Worm (Caenorhabditis elegans) whole organism, late embryonic: ENCODE data around the gene F49E8.8.

Source experiments
- ama-1 ChIP-seq: fragments of 150-350 bp; optimal IDR thresholded peaks from 2 replicates; lab custom pipeline; 2014
- ceh-22 ChIP-seq: sonication (generic microtip); optimal IDR thresholded peaks from 2 replicates; lab custom pipeline; 2017; ENCODE audit warnings: missing biosample characterization, missing genetic modification characterization
- ceh-45 ChIP-seq: fragments of 200-800 bp; sonication (Bioruptor generic); IDR thresholded peaks from 2 replicates; pipeline ENCODE4 v1.3.6; 2022; ENCODE audit warnings: missing genetic modification reagents, missing genetic modification characterization, missing compliant biosample characterization
- ceh-48 ChIP-seq: sonication (generic microtip); optimal IDR thresholded peaks from 2 replicates; lab custom pipeline; 2016; ENCODE audit warnings: missing genetic modification characterization, inconsistent platforms, missing compliant biosample characterization
- ceh-6 ChIP-seq: fragments of 200-800 bp; sonication (Bioruptor generic); optimal IDR thresholded peaks from 2 replicates; lab custom pipeline; 2018; ENCODE audit warnings: mild to moderate bottlenecking, missing genetic modification characterization, missing compliant biosample characterization
- fkh-10 ChIP-seq: fragments of 150-350 bp; optimal IDR thresholded peaks from 2 replicates; lab custom pipeline; 2014; ENCODE audit warnings: missing biosample characterization, missing genetic modification reagents, missing genetic modification characterization
- pha-2 ChIP-seq: sonication (generic microtip); optimal IDR thresholded peaks from 2 replicates; lab custom pipeline; 2017; ENCODE audit warnings: mild to moderate bottlenecking, missing genetic modification characterization, missing compliant biosample characterization
- sox-4 ChIP-seq: sonication (generic microtip); optimal IDR thresholded peaks from 2 replicates; lab custom pipeline; 2017; ENCODE audit warnings: mild to moderate bottlenecking, missing genetic modification characterization, inconsistent platforms, missing compliant biosample characterization
- tbx-7 ChIP-seq: sonication (generic microtip); optimal IDR thresholded peaks from 2 replicates; lab custom pipeline; 2016; ENCODE audit warnings: missing genotype, missing genetic modification characterization, missing compliant biosample characterization
- unc-42 ChIP-seq: sonication (generic microtip); optimal IDR thresholded peaks from 2 replicates; lab custom pipeline; 2016; ENCODE audit warnings: missing genotype, missing genetic modification characterization, missing compliant biosample characterization

- TF ChIP-seq unc-42 (tag; lab: Kevin White, UChicago): no peak
- TF ChIP-seq ceh-6 (GFP tag; lab: Kevin White, UChicago): no peak
- no peak for TF ChIP-seq ama-1 (lab: Kevin White, UChicago)
- no peak for TF ChIP-seq ceh-48 (tag; lab: Kevin White, UChicago)
- TF ChIP-seq tbx-7 (tag; lab: Kevin White, UChicago): no peak
- TF ChIP-seq sox-4 (tag; lab: Kevin White, UChicago): no peak
- no peak for TF ChIP-seq fkh-10 (GFP tag; lab: Kevin White, UChicago)
- no peak for TF ChIP-seq pha-2 (tag; lab: Kevin White, UChicago)
- no peak for TF ChIP-seq ceh-22 (tag; lab: Kevin White, UChicago)
- no peak for TF ChIP-seq ceh-45
These were observed 6.6 kb upstream of the F49E8.8 start for ce11 chrIV:7549844-7550243.
